Fruit fly (Drosophila melanogaster) whole organism, embryonic: ENCODE data around the gene Tango5.

Source experiments
- Adf1 ChIP-seq: fragments of 200-800 bp; sonication (Bioruptor generic); IDR thresholded peaks from 2 replicates; pipeline ENCODE4 v1.3.6; 2022; ENCODE audit warnings: missing biosample characterization, missing genetic modification characterization
- BtbVII ChIP-seq: fragments of 200-800 bp; sonication (Bioruptor generic); optimal IDR thresholded peaks from 3 replicates; lab custom pipeline; 2017; ENCODE audit warnings: missing biosample characterization, mild to moderate bottlenecking, missing genetic modification characterization
- CG10321 ChIP-seq: fragments of 200-800 bp; sonication (Bioruptor generic); IDR thresholded peaks from 2 replicates; pipeline ENCODE4 v1.3.6; 2022; ENCODE audit warnings: missing biosample characterization, missing genetic modification characterization
- CG10431 ChIP-seq: fragments of 200-800 bp; sonication (Bioruptor generic); optimal IDR thresholded peaks from 3 replicates; lab custom pipeline; 2018; ENCODE audit warnings: missing biosample characterization, mild to moderate bottlenecking, missing genetic modification characterization
- CG11247 ChIP-seq: fragments of 200-800 bp; sonication (Bioruptor generic); IDR thresholded peaks from 2 replicates; pipeline ENCODE4 v1.3.6; 2022; ENCODE audit warnings: missing biosample characterization, missing genetic modification characterization
- CG11398 ChIP-seq: fragments of 200-800 bp; sonication (Bioruptor generic); optimal IDR thresholded peaks from 2 replicates; lab custom pipeline; 2016; ENCODE audit warnings: missing biosample characterization, missing genetic modification characterization
- CG12744 ChIP-seq: fragments of 200-800 bp; sonication (Bioruptor generic); optimal IDR thresholded peaks from 2 replicates; lab custom pipeline; 2016; ENCODE audit warnings: missing biosample characterization, missing genetic modification characterization
- CG13287 ChIP-seq: fragments of 200-800 bp; sonication (Bioruptor generic); IDR thresholded peaks from 2 replicates; pipeline ENCODE4 v1.3.6; 2022; ENCODE audit warnings: missing biosample characterization, missing genetic modification characterization; ENCODE audit not compliant: partially characterized antibody
- CG15514 ChIP-seq: fragments of 200-800 bp; sonication (Bioruptor generic); optimal IDR thresholded peaks from 3 replicates; lab custom pipeline; 2017; ENCODE audit warnings: missing biosample characterization, missing genetic modification characterization, mild to moderate bottlenecking, moderate library complexity, missing genetic modification reagents
- CG16813 ChIP-seq: fragments of 200-800 bp; sonication (Bioruptor generic); IDR thresholded peaks from 3 replicates; pipeline ENCODE4 v1.3.6; 2022; ENCODE audit warnings: missing biosample characterization, missing genetic modification characterization; ENCODE audit not compliant: partially characterized antibody
- CG17328 ChIP-seq: fragments of 200-800 bp; sonication (Bioruptor generic); IDR thresholded peaks from 2 replicates; pipeline ENCODE4 v1.3.6; 2022; ENCODE audit warnings: missing biosample characterization, missing genetic modification characterization
- CG17385 ChIP-seq: fragments of 200-800 bp; sonication (Bioruptor generic); optimal IDR thresholded peaks from 3 replicates; lab custom pipeline; 2018; ENCODE audit warnings: missing biosample characterization, mild to moderate bottlenecking, missing genetic modification characterization
- CG17912 ChIP-seq: fragments of 200-800 bp; sonication (Bioruptor generic); optimal IDR thresholded peaks from 2 replicates; lab custom pipeline; 2018; ENCODE audit warnings: missing biosample characterization, mild to moderate bottlenecking, missing genetic modification characterization
- CG18599 ChIP-seq: fragments of 200-800 bp; sonication (Bioruptor generic); optimal IDR thresholded peaks from 3 replicates; lab custom pipeline; 2017; ENCODE audit warnings: missing biosample characterization, missing genetic modification characterization, mild to moderate bottlenecking, moderate library complexity, missing genetic modification reagents
- CG30403 ChIP-seq: fragments of 200-800 bp; sonication (Bioruptor generic); optimal IDR thresholded peaks from 3 replicates; lab custom pipeline; 2016; ENCODE audit warnings: missing biosample characterization, missing genetic modification characterization
- CG3726 ChIP-seq: fragments of 200-800 bp; sonication (Bioruptor generic); IDR thresholded peaks from 3 replicates; pipeline ENCODE4, ENCODE4 v1.3.6; 2022; ENCODE audit warnings: missing biosample characterization, missing genetic modification characterization
- CG4404 ChIP-seq: fragments of 200-800 bp; sonication (Bioruptor generic); IDR thresholded peaks from 2 replicates; pipeline ENCODE4 v1.3.6; 2022; ENCODE audit warnings: missing biosample characterization, missing genetic modification characterization
- CG8089 ChIP-seq: fragments of 200-800 bp; sonication (Bioruptor generic); optimal IDR thresholded peaks from 3 replicates; lab custom pipeline; 2016; ENCODE audit warnings: missing biosample characterization, missing genetic modification characterization
- CG9437 ChIP-seq: fragments of 200-800 bp; sonication (Bioruptor generic); optimal IDR thresholded peaks from 2 replicates; lab custom pipeline; 2018; ENCODE audit warnings: missing biosample characterization, mild to moderate bottlenecking, missing genetic modification characterization
- Fer1 ChIP-seq: fragments of 200-800 bp; sonication (Bioruptor generic); optimal IDR thresholded peaks from 2 replicates; lab custom pipeline; 2017; ENCODE audit warnings: missing biosample characterization, mild to moderate bottlenecking, missing genetic modification characterization
- Jarid2 ChIP-seq: fragments of 200-800 bp; sonication (Bioruptor generic); optimal IDR thresholded peaks from 3 replicates; lab custom pipeline; 2017; ENCODE audit warnings: mild to moderate bottlenecking, missing biosample characterization, missing genetic modification reagents, missing genetic modification characterization
- Mad ChIP-seq: fragments of 200-800 bp; sonication (Bioruptor generic); optimal IDR thresholded peaks from 2 replicates; lab custom pipeline; 2016; ENCODE audit warnings: missing biosample characterization, missing genetic modification characterization
- Med ChIP-seq: fragments of 200-800 bp; sonication (Bioruptor generic); peaks from one replicate; lab custom pipeline; 2016; ENCODE audit warnings: missing biosample characterization, missing genetic modification characterization, mild to moderate bottlenecking, inconsistent platforms, moderate library complexity
- Mrtf ChIP-seq: fragments of 200-800 bp; sonication (Bioruptor generic); IDR thresholded peaks from 3 replicates; pipeline ENCODE4 v1.3.6; 2022; ENCODE audit warnings: missing biosample characterization, missing genetic modification characterization
- Myb ChIP-seq: fragments of 200-800 bp; sonication (Bioruptor generic); optimal IDR thresholded peaks from 2 replicates; lab custom pipeline; 2016; ENCODE audit warnings: missing biosample characterization, missing genetic modification characterization
- NFAT ChIP-seq: fragments of 200-800 bp; sonication (Bioruptor generic); IDR thresholded peaks from 2 replicates; pipeline ENCODE4 v1.3.6; 2022; ENCODE audit warnings: missing biosample characterization, missing genetic modification characterization
- Ssrp ChIP-seq: fragments of 200-800 bp; sonication (Bioruptor generic); optimal IDR thresholded peaks from 2 replicates; lab custom pipeline; 2018; ENCODE audit warnings: missing biosample characterization, mild to moderate bottlenecking, missing genetic modification characterization, moderate library complexity
- Vsx1 ChIP-seq: fragments of 200-800 bp; sonication (Bioruptor generic); optimal IDR thresholded peaks from 2 replicates; lab custom pipeline; 2017; ENCODE audit warnings: missing biosample characterization, mild to moderate bottlenecking, missing genetic modification characterization, missing genetic modification reagents
- abd-A ChIP-seq: fragments of 200-800 bp; sonication (Bioruptor generic); optimal IDR thresholded peaks from 3 replicates; lab custom pipeline; 2019; ENCODE audit warnings: missing biosample characterization, mild to moderate bottlenecking, missing genetic modification characterization, moderate library complexity
- bcd ChIP-seq: fragments of 200-800 bp; sonication (Bioruptor generic); optimal IDR thresholded peaks from 2 replicates; lab custom pipeline; 2017; ENCODE audit warnings: missing biosample characterization, mild to moderate bottlenecking, missing genetic modification characterization
- corto ChIP-seq: fragments of 200-800 bp; sonication (Bioruptor generic); optimal IDR thresholded peaks from 2 replicates; lab custom pipeline; 2016; ENCODE audit warnings: missing biosample characterization, mild to moderate bottlenecking, missing genetic modification characterization, moderate library complexity
- ems ChIP-seq: fragments of 200-800 bp; sonication (Bioruptor generic); optimal IDR thresholded peaks from 3 replicates; lab custom pipeline; 2016; ENCODE audit warnings: missing biosample characterization, missing genetic modification characterization
- ftz-f1 ChIP-seq: fragments of 200-800 bp; sonication (Bioruptor generic); optimal IDR thresholded peaks from 2 replicates; lab custom pipeline; 2016; ENCODE audit warnings: missing biosample characterization, missing genetic modification characterization
- ind ChIP-seq: fragments of 200-800 bp; sonication (Bioruptor generic); optimal IDR thresholded peaks from 3 replicates; lab custom pipeline; 2016; ENCODE audit warnings: missing biosample characterization, missing genetic modification characterization
- mirr ChIP-seq: fragments of 200-800 bp; sonication (Bioruptor generic); optimal IDR thresholded peaks from 3 replicates; lab custom pipeline; 2018; ENCODE audit warnings: missing biosample characterization, mild to moderate bottlenecking, missing genetic modification characterization
- nerfin-2 ChIP-seq: fragments of 200-800 bp; sonication (Bioruptor generic); IDR thresholded peaks from 2 replicates; pipeline ENCODE4 v1.3.6; 2022; ENCODE audit warnings: missing biosample characterization, missing genetic modification characterization; ENCODE audit not compliant: partially characterized antibody
- odd ChIP-seq: fragments of 200-800 bp; sonication (Bioruptor generic); optimal IDR thresholded peaks from 2 replicates; lab custom pipeline; 2017; ENCODE audit warnings: missing biosample characterization, mild to moderate bottlenecking, missing genetic modification characterization
- pho ChIP-seq: fragments of 200-800 bp; sonication (Bioruptor generic); optimal IDR thresholded peaks from 2 replicates; lab custom pipeline; 2016; ENCODE audit warnings: missing biosample characterization, missing genetic modification characterization
- prd ChIP-seq, 3 experiments: fragments of >200 bp in 2 of 3; fragments of 200-800 bp in 1 of 3; sonication (Bioruptor generic) in 1 of 3; optimal IDR thresholded peaks in 2 of 3; IDR thresholded peaks in 1 of 3; 2 replicates in 2 of 3; 3 replicates in 1 of 3; pipeline versions ENCODE4 v1.3.6 to Lab custom; 2017 to 2022; ENCODE audit warnings: missing biosample characterization in 1 of 3, missing genetic modification characterization in 1 of 3
- repo ChIP-seq: fragments of 200-800 bp; sonication (Bioruptor generic); optimal IDR thresholded peaks from 2 replicates; lab custom pipeline; 2016; ENCODE audit warnings: missing biosample characterization, missing genetic modification characterization
- sc ChIP-seq, 3 experiments: fragments of >200 bp in 2 of 3; fragments of 200-800 bp in 1 of 3; sonication (Bioruptor generic) in 1 of 3; optimal IDR thresholded peaks; 2 replicates in 2 of 3; 3 replicates in 1 of 3; lab custom pipeline; 2017; ENCODE audit warnings: mild to moderate bottlenecking in 1 of 3, missing biosample characterization in 1 of 3, missing genetic modification characterization in 1 of 3, missing genetic modification reagents in 1 of 3
- seq ChIP-seq: fragments of 200-800 bp; sonication (Bioruptor generic); IDR thresholded peaks from 2 replicates; pipeline ENCODE4 v1.3.6; 2022; ENCODE audit warnings: missing biosample characterization, missing genetic modification characterization
- sim ChIP-seq: fragments of 200-800 bp; sonication (Bioruptor generic); IDR thresholded peaks from 2 replicates; pipeline ENCODE4 v1.3.6; 2022; ENCODE audit warnings: missing biosample characterization, missing genetic modification characterization
- slou ChIP-seq: fragments of 200-800 bp; sonication (Bioruptor generic); optimal IDR thresholded peaks from 3 replicates; lab custom pipeline; 2016; ENCODE audit warnings: missing biosample characterization, missing genetic modification characterization
- ssp ChIP-seq: fragments of 200-800 bp; sonication (Bioruptor generic); IDR thresholded peaks from 2 replicates; pipeline ENCODE4 v1.3.6; 2022; ENCODE audit warnings: missing biosample characterization, missing genetic modification characterization
- tin ChIP-seq: fragments of 200-800 bp; sonication (Bioruptor generic); optimal IDR thresholded peaks from 3 replicates; lab custom pipeline; 2016; ENCODE audit warnings: missing biosample characterization, missing genetic modification characterization
- trem ChIP-seq: fragments of 200-800 bp; optimal IDR thresholded peaks from 3 replicates; lab custom pipeline; 2019; ENCODE audit warnings: missing biosample characterization, mild to moderate bottlenecking, missing genetic modification characterization, moderate library complexity
- yki ChIP-seq: fragments of >200 bp; optimal IDR thresholded peaks from 3 replicates; lab custom pipeline; 2018

Gene Tango5

dm6 chrX:10737422-10738150 lies 26.6 kb downstream of the Tango5 start (continued):
- TF ChIP-seq CG17912 (GFP tag; lab: Kevin White, UChicago), result peak; percentile 27
- peak; percentile 89 for TF ChIP-seq Fer1 (GFP tag; lab: Kevin White, UChicago)
- TF ChIP-seq CG17328, result peak; percentile 88
- peak; percentile 41; the same call in 1 of the 2 replicates for TF ChIP-seq sim
- TF ChIP-seq Myb (GFP tag; lab: Kevin White, UChicago), result peak; percentile 70
- TF ChIP-seq ems, result peak; percentile 84
- peak; percentile 70 for TF ChIP-seq CG9437
- no peak for TF ChIP-seq yki (lab: Kevin White, UChicago)
- TF ChIP-seq CG10431 (GFP tag; lab: Kevin White, UChicago), result peak; percentile 45
- peak; percentile 51 for TF ChIP-seq Jarid2 (GFP tag; lab: Kevin White, UChicago)
- TF ChIP-seq nerfin-2, result no peak
- peak; percentile 69 for TF ChIP-seq CG30403 (GFP tag; lab: Kevin White, UChicago)
- peak; percentile 83 for TF ChIP-seq Mad (GFP tag; lab: Kevin White, UChicago)
- peak; percentile 88 for TF ChIP-seq Ssrp (tag; lab: Kevin White, UChicago)
- no peak for TF ChIP-seq CG13287 (GFP tag; lab: Robert Waterston, UW)
- TF ChIP-seq BtbVII, result peak; percentile 77
- TF ChIP-seq repo (GFP tag; lab: Kevin White, UChicago), result peak; percentile 59
- TF ChIP-seq CG10321 (GFP tag; lab: Robert Waterston, UW), result peak; percentile 52; the same call in 1 of the 2 replicates
- peak; percentile 82 for TF ChIP-seq Mrtf (GFP tag; lab: Robert Waterston, UW)
- TF ChIP-seq sc (optimal IDR thresholded peaks at IDR 0.05; lab: Kevin White, UChicago), result no peak
- TF ChIP-seq sc (GFP tag; optimal IDR thresholded peaks at IDR 0.05; lab: Kevin White, UChicago), result peak; percentile 80
- TF ChIP-seq CG3726, result peak; percentile 80; the same call in 2 of the 3 replicates
- TF ChIP-seq odd (GFP tag; lab: Kevin White, UChicago), result peak; percentile 61
- peak; percentile 98 for TF ChIP-seq Med (GFP tag; lab: Kevin White, UChicago)
- peak; percentile 78 for TF ChIP-seq CG11247
- peak; percentile 74 for TF ChIP-seq CG8089
- peak; percentile 78 for TF ChIP-seq CG15514 (GFP tag; lab: Kevin White, UChicago)
- no peak for TF ChIP-seq corto (GFP tag; lab: Kevin White, UChicago)
- peak; percentile 73 for TF ChIP-seq Vsx1 (GFP tag; lab: Kevin White, UChicago)
- TF ChIP-seq CG16813 (GFP tag; lab: Robert Waterston, UW), result no peak
- TF ChIP-seq ftz-f1 (GFP tag; lab: Kevin White, UChicago), result no peak
- TF ChIP-seq bcd (GFP tag; lab: Kevin White, UChicago), result peak; percentile 86
- peak; percentile 43 for TF ChIP-seq mirr (GFP tag; lab: Kevin White, UChicago)
- no peak for TF ChIP-seq prd (optimal IDR thresholded peaks at IDR 0.05; lab: Kevin White, UChicago)
- TF ChIP-seq prd (GFP tag; IDR thresholded peaks at IDR 0.05; lab: Robert Waterston, UW), result peak; percentile 89
- peak; percentile 75 for TF ChIP-seq ind
- TF ChIP-seq seq (GFP tag; lab: Robert Waterston, UW), result peak; percentile 80
- peak; percentile 49 for TF ChIP-seq CG4404 (GFP tag; lab: Robert Waterston, UW)
- peak; percentile 79 for TF ChIP-seq ssp (GFP tag; lab: Robert Waterston, UW)
- peak; percentile 60 for TF ChIP-seq NFAT (GFP tag; lab: Robert Waterston, UW)
- peak; percentile 94 for TF ChIP-seq CG18599 (GFP tag; lab: Kevin White, UChicago)
- TF ChIP-seq slou (GFP tag; lab: Kevin White, UChicago), result peak; percentile 61
- TF ChIP-seq CG17385 (GFP tag; lab: Kevin White, UChicago), result peak; percentile 85
- peak; percentile 77 for TF ChIP-seq trem (tag; lab: Kevin White, UChicago)
- TF ChIP-seq tin (GFP tag; lab: Kevin White, UChicago), result peak; percentile 70
- TF ChIP-seq abd-A (tag; lab: Kevin White, UChicago), result peak; percentile 83
- TF ChIP-seq CG12744 (GFP tag; lab: Kevin White, UChicago), result peak; percentile 39
- TF ChIP-seq pho (GFP tag; lab: Kevin White, UChicago), result peak; percentile 80
- TF ChIP-seq CG11398 (GFP tag; lab: Kevin White, UChicago), result peak; percentile 83
- TF ChIP-seq Adf1, result peak; percentile 56; the same call in 1 of the 2 replicates
